Worm (Caenorhabditis elegans): ENCODE results near the gene Y57G7A.2.

Gene Y57G7A.2

ce11 chrII:1343748-1344147, 47.9 kb downstream of the Y57G7A.2 start:
- no peak for TF ChIP-seq unc-62 (GFP tag; optimal IDR thresholded peaks at IDR 0.05)

DNA sequence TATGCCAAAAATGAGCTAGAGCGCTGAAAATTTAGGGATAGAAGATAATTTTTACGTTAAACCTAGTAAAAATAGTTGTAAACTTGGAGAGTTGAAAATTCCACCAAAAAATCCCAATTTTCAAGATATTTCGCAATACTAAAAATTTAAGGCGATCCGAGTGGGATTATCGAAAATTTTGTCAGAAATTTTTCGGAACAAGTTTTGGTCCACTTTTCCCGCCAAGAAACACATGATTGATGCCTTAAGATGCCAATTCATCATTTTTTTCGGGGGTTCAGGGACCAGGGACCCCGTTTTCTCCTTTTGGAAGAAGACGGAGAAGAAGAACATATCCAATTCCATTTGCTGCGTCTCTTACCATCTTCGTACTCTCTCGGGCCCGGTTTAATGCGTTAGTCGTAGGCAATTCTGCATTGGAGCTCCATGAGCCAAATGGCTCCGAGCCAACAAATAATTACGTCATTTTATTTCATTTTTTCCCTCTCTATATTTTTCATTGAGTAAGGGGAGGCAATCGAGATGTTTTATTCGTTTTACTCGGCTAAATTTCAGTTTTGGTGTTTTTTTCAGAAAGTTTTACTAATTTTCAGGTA, 48.7 kb downstream of the Y57G7A.2 start:
- no peak for TF ChIP-seq unc-62 (GFP tag; optimal IDR thresholded peaks at IDR 0.05)
